Worm (Caenorhabditis elegans) whole organism, late embryonic: Measurements from ENCODE around the gene ncx-8.

Experiments
- Y22D7AL.16 ChIP-seq: sonication (generic microtip); optimal IDR thresholded peaks from 2 replicates; lab custom pipeline; 2016; ENCODE audit warnings: missing genetic modification characterization, missing compliant biosample characterization
- ama-1 ChIP-seq: fragments of 150-350 bp; optimal IDR thresholded peaks from 2 replicates; lab custom pipeline; 2014
- ceh-34 ChIP-seq: sonication (generic microtip); optimal IDR thresholded peaks from 2 replicates; lab custom pipeline; 2016; ENCODE audit warnings: mild to moderate bottlenecking, missing genetic modification characterization, missing compliant biosample characterization
- dmd-4 ChIP-seq: sonication (generic microtip); optimal IDR thresholded peaks from 2 replicates; lab custom pipeline; 2016; ENCODE audit warnings: borderline replicate concordance, missing genetic modification characterization, missing compliant biosample characterization
- elt-2 ChIP-seq: sonication (generic microtip); optimal IDR thresholded peaks from 2 replicates; lab custom pipeline; 2016; ENCODE audit warnings: missing genetic modification reagents, missing genetic modification characterization, missing compliant biosample characterization
- fkh-10 ChIP-seq: fragments of 150-350 bp; optimal IDR thresholded peaks from 2 replicates; lab custom pipeline; 2014; ENCODE audit warnings: missing biosample characterization, missing genetic modification reagents, missing genetic modification characterization
- hlh-8 ChIP-seq: sonication (generic microtip); optimal IDR thresholded peaks from 2 replicates; lab custom pipeline; 2016; ENCODE audit warnings: missing genotype, missing genetic modification characterization, missing compliant biosample characterization
- lin-11 ChIP-seq: fragments of 200-800 bp; sonication (Bioruptor generic); optimal IDR thresholded peaks from 2 replicates; lab custom pipeline; 2018; ENCODE audit warnings: mild to moderate bottlenecking, missing genetic modification characterization, missing compliant biosample characterization
- nhr-11 ChIP-seq: fragments of 150-350 bp; optimal IDR thresholded peaks from 2 replicates; lab custom pipeline; 2014; ENCODE audit warnings: missing biosample characterization, missing genetic modification characterization
- pax-1 ChIP-seq: fragments of 150-350 bp; optimal IDR thresholded peaks from 2 replicates; lab custom pipeline; 2014; ENCODE audit warnings: missing biosample characterization, missing genetic modification characterization
- sdc-2 ChIP-seq: sonication (generic microtip); optimal IDR thresholded peaks from 2 replicates; lab custom pipeline; 2016; ENCODE audit warnings: missing genotype, missing genetic modification characterization, missing compliant biosample characterization
- tbx-7 ChIP-seq: sonication (generic microtip); optimal IDR thresholded peaks from 2 replicates; lab custom pipeline; 2016; ENCODE audit warnings: missing genotype, missing genetic modification characterization, missing compliant biosample characterization
- unc-55 ChIP-seq: sonication (generic microtip); optimal IDR thresholded peaks from 2 replicates; lab custom pipeline; 2017; ENCODE audit warnings: missing biosample characterization, missing genetic modification reagents, missing genetic modification characterization
- unc-86 ChIP-seq: sonication (generic microtip); optimal IDR thresholded peaks from 2 replicates; lab custom pipeline; 2016; ENCODE audit warnings: missing genetic modification characterization, missing compliant biosample characterization

DNA sequence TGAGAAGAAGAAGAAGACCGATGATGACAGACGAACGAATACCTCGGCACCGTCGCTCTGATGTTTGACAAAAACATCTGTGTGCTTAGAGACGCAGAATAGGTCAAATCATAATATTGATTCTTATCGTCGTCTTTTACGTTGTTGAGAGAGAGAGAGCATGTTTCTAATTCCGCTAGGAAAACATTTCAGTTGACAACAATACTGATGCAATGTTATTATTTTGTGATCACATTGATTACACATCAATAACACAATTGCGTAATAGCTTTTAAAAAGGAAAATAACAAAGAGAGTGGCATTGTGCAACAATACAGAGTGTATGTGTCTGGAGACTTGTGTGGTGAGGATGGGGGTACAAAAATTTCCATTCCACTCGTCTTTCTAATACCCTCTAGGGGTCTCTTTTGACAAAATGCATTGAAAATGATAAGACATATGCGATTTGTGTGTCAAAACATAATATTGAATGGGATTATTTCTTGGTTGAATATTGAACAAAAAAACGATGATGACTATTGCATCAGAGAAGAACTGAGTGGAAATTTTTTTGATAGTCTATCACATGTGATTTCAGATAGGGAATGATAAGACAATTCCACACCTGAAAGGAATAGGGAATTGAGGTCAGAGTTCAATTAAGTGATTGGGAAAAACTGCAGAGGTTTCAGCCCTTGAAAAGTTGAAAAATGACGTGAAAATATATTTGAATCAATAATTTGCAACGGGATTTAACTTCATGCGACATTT is 22.2 kb downstream of the ncx-8 start:
- no peak for TF ChIP-seq unc-55 (GFP tag; lab: Kevin White, UChicago)
- no peak for TF ChIP-seq lin-11 (tag; lab: Kevin White, UChicago)
- TF ChIP-seq unc-86 (tag; lab: Kevin White, UChicago): no peak
- no peak for TF ChIP-seq dmd-4 (tag; lab: Kevin White, UChicago)
- no peak for TF ChIP-seq pax-1 (tag; lab: Kevin White, UChicago)
- no peak for TF ChIP-seq nhr-11 (tag; lab: Kevin White, UChicago)
- no peak for TF ChIP-seq tbx-7 (tag; lab: Kevin White, UChicago)
- TF ChIP-seq elt-2: peak; percentile 79
- no peak for TF ChIP-seq Y22D7AL.16 (tag; lab: Kevin White, UChicago)
- TF ChIP-seq ama-1 (lab: Kevin White, UChicago): no peak
- no peak for TF ChIP-seq hlh-8
- TF ChIP-seq fkh-10 (GFP tag; lab: Kevin White, UChicago): no peak
- no peak for TF ChIP-seq sdc-2 (tag; lab: Kevin White, UChicago)
- no peak for TF ChIP-seq ceh-34 (tag; lab: Kevin White, UChicago)
